Worm (Caenorhabditis elegans) whole organism, L2 larva: ENCODE results near the gene lntl-1.

ENCODE experiments used
- blmp-1 ChIP-seq: sonication (generic microtip); optimal IDR thresholded peaks from 2 replicates; lab custom pipeline; 2017; ENCODE audit warnings: missing genetic modification characterization, mild to moderate bottlenecking, missing compliant biosample characterization, antibody characterized with exemption, moderate library complexity; ENCODE audit not compliant: insufficient read depth
- ceh-82 ChIP-seq: fragments of 150-350 bp; optimal IDR thresholded peaks from 2 replicates; lab custom pipeline; 2014; ENCODE audit warnings: missing biosample characterization, missing genetic modification characterization
- elt-3 ChIP-seq: sonication (generic microtip); optimal IDR thresholded peaks from 2 replicates; lab custom pipeline; 2017; ENCODE audit warnings: missing biosample characterization, missing genetic modification characterization
- lin-39 ChIP-seq: fragments of 150-350 bp; optimal IDR thresholded peaks from 2 replicates; lab custom pipeline; 2014; ENCODE audit warnings: missing biosample characterization, missing genetic modification reagents, missing genetic modification characterization
- mdl-1 ChIP-seq, 2 experiments: fragments of 150-350 bp in 1 of 2; sonication (generic microtip) in 1 of 2; optimal IDR thresholded peaks; 2 replicates each; lab custom pipeline; 2017; ENCODE audit warnings: missing biosample characterization in 2 of 2, missing genetic modification characterization in 2 of 2
- nhr-11 ChIP-seq: fragments of 150-350 bp; optimal IDR thresholded peaks from 2 replicates; lab custom pipeline; 2014; ENCODE audit warnings: missing biosample characterization, missing genetic modification characterization
- nhr-12 ChIP-seq: fragments of 150-350 bp; optimal IDR thresholded peaks from 2 replicates; lab custom pipeline; 2014; ENCODE audit warnings: missing biosample characterization, missing genetic modification characterization
- nhr-23 ChIP-seq: fragments of 150-350 bp; optimal IDR thresholded peaks from 2 replicates; lab custom pipeline; 2014; ENCODE audit warnings: missing biosample characterization, missing genetic modification reagents, missing genetic modification characterization
- nhr-25 ChIP-seq: fragments of 150-350 bp; sonication (generic microtip); optimal IDR thresholded peaks from 3 replicates; lab custom pipeline; 2014; ENCODE audit warnings: missing biosample characterization, missing genetic modification characterization
- sem-4 ChIP-seq: fragments of 150-350 bp; optimal IDR thresholded peaks from 2 replicates; lab custom pipeline; 2014; ENCODE audit warnings: missing biosample characterization, missing genetic modification reagents, missing genetic modification characterization
- sma-3 ChIP-seq: sonication (generic microtip); optimal IDR thresholded peaks from 2 replicates; lab custom pipeline; 2016; ENCODE audit warnings: missing genetic modification reagents, missing genetic modification characterization, missing compliant biosample characterization
- unc-39 ChIP-seq: fragments of 150-350 bp; optimal IDR thresholded peaks from 2 replicates; lab custom pipeline; 2014; ENCODE audit warnings: missing biosample characterization, missing genetic modification characterization
- ztf-11 ChIP-seq: sonication (generic microtip); optimal IDR thresholded peaks from 2 replicates; lab custom pipeline; 2017; ENCODE audit warnings: missing biosample characterization, missing genetic modification characterization

DNA sequence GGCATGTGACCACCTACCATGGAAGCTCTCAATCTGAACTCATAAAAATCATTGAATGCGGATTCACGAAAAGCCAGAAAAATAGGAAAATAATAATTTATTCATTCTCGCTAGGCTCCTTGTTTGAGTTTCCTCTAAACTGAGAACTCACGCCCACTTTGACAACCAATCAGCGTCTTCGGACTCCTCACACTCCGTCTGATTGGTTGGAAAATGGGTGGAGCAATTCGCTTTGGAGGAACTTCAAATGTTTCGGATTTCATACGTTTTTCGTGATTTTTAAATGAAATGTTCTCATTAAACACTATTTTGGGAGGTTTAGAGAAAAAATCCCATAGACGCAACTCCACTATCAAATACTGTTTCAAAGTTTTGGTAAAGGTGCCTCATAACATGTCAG is 36.0 kb upstream of the lntl-1 start:
- TF ChIP-seq nhr-11 (tag; lab: Kevin White, UChicago) (no peak), sem-4 (tag; lab: Kevin White, UChicago) (no peak), ztf-11 (tag; lab: Kevin White, UChicago) (no peak), nhr-12 (tag; lab: Kevin White, UChicago) (no peak), lin-39 (no peak), nhr-23 (tag; lab: Kevin White, UChicago) (no peak), nhr-25 (tag; lab: Kevin White, UChicago) (no peak), sma-3 (GFP tag; lab: Kevin White, UChicago) (no peak), elt-3 (tag; lab: Kevin White, UChicago) (no peak), ceh-82 (tag; lab: Kevin White, UChicago) (no peak), blmp-1 (no peak), mdl-1 (tag; optimal IDR thresholded peaks at IDR 0.05; lab: Kevin White, UChicago) (no peak), unc-39 (no peak)
